Fruit fly (Drosophila melanogaster): ENCODE measurements around the gene PVRAP.

DNA sequence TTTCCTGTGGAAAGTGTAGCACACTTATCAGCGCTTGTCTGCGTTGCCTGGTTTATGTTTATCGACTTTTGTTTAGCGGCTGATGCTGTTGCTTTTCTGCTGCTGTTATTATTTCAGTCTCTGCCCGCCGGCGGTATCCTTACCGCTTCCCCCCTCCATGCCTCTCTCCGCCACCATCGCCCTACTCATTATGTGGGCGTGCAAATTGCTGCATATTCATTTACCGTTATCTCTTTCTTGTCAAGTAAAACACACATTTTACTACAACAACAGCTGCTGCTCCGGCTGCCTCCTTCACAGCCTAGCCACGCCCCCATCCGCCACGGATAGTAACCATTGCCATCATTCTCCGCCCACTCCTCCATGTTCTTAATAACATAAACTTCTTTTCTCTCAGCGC lies 2.9 kb downstream of the PVRAP start:
- TF ChIP-seq EcR (GFP tag; optimal IDR thresholded peaks at IDR 0.05) (no peak), CG17806 (tag; optimal IDR thresholded peaks at IDR 0.05) (no peak), CG34367 (tag; optimal IDR thresholded peaks at IDR 0.05) (no peak), CG10348 (GFP tag; IDR thresholded peaks at IDR 0.05) (no peak), CG14655 (GFP tag; optimal IDR thresholded peaks at IDR 0.05) (no peak), CG15710 (tag; optimal IDR thresholded peaks at IDR 0.05) (no peak), CG9948 (tag; optimal IDR thresholded peaks at IDR 0.05) (no peak), CG8301 (tag; optimal IDR thresholded peaks at IDR 0.05) (no peak), gl (tag; optimal IDR thresholded peaks at IDR 0.05) (no peak)
